Worm (Caenorhabditis elegans) whole organism, late embryonic: ENCODE results near the gene lst-6.

Source experiments
- ama-1 ChIP-seq: fragments of 150-350 bp; optimal IDR thresholded peaks from 2 replicates; lab custom pipeline; 2014
- ceh-14 ChIP-seq: sonication (generic microtip); optimal IDR thresholded peaks from 2 replicates; lab custom pipeline; 2016; ENCODE audit warnings: missing genotype, missing genetic modification characterization, missing compliant biosample characterization
- dmd-4 ChIP-seq: sonication (generic microtip); optimal IDR thresholded peaks from 2 replicates; lab custom pipeline; 2016; ENCODE audit warnings: borderline replicate concordance, missing genetic modification characterization, missing compliant biosample characterization
- nfya-1 ChIP-seq: sonication (generic microtip); optimal IDR thresholded peaks from 2 replicates; lab custom pipeline; 2017; ENCODE audit warnings: missing genetic modification characterization, mild to moderate bottlenecking, missing compliant biosample characterization, antibody characterized with exemption, moderate library complexity
- pha-4 ChIP-seq: fragments of 150-350 bp; optimal IDR thresholded peaks from 2 replicates; lab custom pipeline; 2018; ENCODE audit warnings: missing biosample characterization, missing genetic modification reagents, missing genetic modification characterization
- sox-2 ChIP-seq: fragments of 200-800 bp; sonication (Bioruptor generic); IDR thresholded peaks from 2 replicates; pipeline ENCODE4 v1.3.6; 2022; ENCODE audit warnings: missing genetic modification reagents, missing genetic modification characterization, missing compliant biosample characterization

ce11 chrII:6979646-6980045 is 42.7 kb downstream of the lst-6 start, which contains the start of gene C15F1.2:
- TF ChIP-seq nfya-1 (tag; lab: Kevin White, UChicago): no peak
- TF ChIP-seq dmd-4: no peak
- no peak for TF ChIP-seq ama-1 (lab: Kevin White, UChicago)
- TF ChIP-seq ceh-14 (tag; lab: Kevin White, UChicago): no peak
- TF ChIP-seq sox-2 (GFP tag; lab: Robert Waterston, UW): no peak
- no peak for TF ChIP-seq pha-4
